Worm (Caenorhabditis elegans) whole organism, L4/young adult: ENCODE data around the gene acer-1.

ENCODE experiments used
- W03F9.2 ChIP-seq: fragments of 150-350 bp; optimal IDR thresholded peaks from 2 replicates; lab custom pipeline; 2014; ENCODE audit warnings: missing biosample characterization, missing genetic modification characterization
- dao-5 ChIP-seq: sonication (generic microtip); optimal IDR thresholded peaks from 2 replicates; lab custom pipeline; 2016; ENCODE audit warnings: missing genotype, missing genetic modification characterization, moderate library complexity, missing compliant biosample characterization
- him-1 ChIP-seq: sonication (generic microtip); optimal IDR thresholded peaks from 2 replicates; lab custom pipeline; 2016; ENCODE audit warnings: missing genotype, missing genetic modification reagents, missing genetic modification characterization, missing compliant biosample characterization

Gene acer-1

ce11 chrII:6891176-6891575 lies 976 bp upstream of the acer-1 start:
- TF ChIP-seq him-1 (tag; lab: Kevin White, UChicago) (no peak), dao-5 (no peak), W03F9.2 (tag; lab: Kevin White, UChicago) (no peak)

- TF ChIP-seq W03F9.2 (tag; lab: Kevin White, UChicago): no peak
- TF ChIP-seq him-1 (tag; lab: Kevin White, UChicago): no peak
These were observed 649 bp downstream of the acer-1 start for ce11 chrII:6889580-6889922.

- TF ChIP-seq him-1 (tag; lab: Kevin White, UChicago) (no peak), dao-5 (no peak), W03F9.2 (tag; lab: Kevin White, UChicago) (no peak)
These were observed 1.3 kb downstream of the acer-1 start for ce11 chrII:6888661-6889579.

ce11 chrII:6888211-6888610 lies 2.0 kb downstream of the acer-1 start:
- peak; percentile 11 for TF ChIP-seq him-1 (tag; lab: Kevin White, UChicago)
- TF ChIP-seq W03F9.2 (tag; lab: Kevin White, UChicago): peak; percentile 37
- TF ChIP-seq dao-5: no peak

- no peak for TF ChIP-seq W03F9.2 (tag; lab: Kevin White, UChicago)
- TF ChIP-seq him-1 (tag; lab: Kevin White, UChicago): no peak
- no peak for TF ChIP-seq dao-5
These were observed 2.7 kb downstream of the acer-1 start, which contains the start of gene pmp-2 for ce11 chrII:6887319-6888005. pmp-2 (minus strand) TSS chrII:6887805.

ce11 chrII:6884568-6884967 lies 5.6 kb downstream of the acer-1 start:
- TF ChIP-seq dao-5 (no peak), him-1 (tag; lab: Kevin White, UChicago) (no peak), W03F9.2 (tag; lab: Kevin White, UChicago) (no peak)

- TF ChIP-seq W03F9.2 (tag; lab: Kevin White, UChicago) (no peak), him-1 (tag; lab: Kevin White, UChicago) (no peak), dao-5 (no peak)
These were observed 6.5 kb downstream of the acer-1 start, which contains the start of gene pmp-1 for ce11 chrII:6883716-6884115. pmp-1 (minus strand) TSS chrII:6883754.

ce11 chrII:6882335-6882734 lies 7.9 kb downstream of the acer-1 start:
- TF ChIP-seq W03F9.2 (tag; lab: Kevin White, UChicago) (no peak), dao-5 (no peak), him-1 (tag; lab: Kevin White, UChicago) (no peak)

ce11 chrII:6880067-6880466 lies 10.1 kb downstream of the acer-1 start, which contains the start of gene C44B7.7:
C44B7.7 (minus strand) TSS chrII:6880167.
- no peak for TF ChIP-seq dao-5

- TF ChIP-seq W03F9.2 (tag; lab: Kevin White, UChicago) (no peak), dao-5 (no peak)
These were observed 12.3 kb downstream of the acer-1 start for ce11 chrII:6877881-6878280.

- TF ChIP-seq him-1 (tag; lab: Kevin White, UChicago) (no peak), dao-5 (no peak), W03F9.2 (tag; lab: Kevin White, UChicago) (no peak)
These were observed 13.2 kb downstream of the acer-1 start, which contains the start of gene slc-36.5 for ce11 chrII:6876957-6877356. slc-36.5 (minus strand) TSS chrII:6877057.

- TF ChIP-seq him-1 (tag; lab: Kevin White, UChicago): no peak
- no peak for TF ChIP-seq dao-5
- no peak for TF ChIP-seq W03F9.2 (tag; lab: Kevin White, UChicago)
These were observed 17.7 kb downstream of the acer-1 start, which contains the start of gene C44B7.5 for ce11 chrII:6872493-6872892. C44B7.5 (minus strand) TSS chrII:6872593.

ce11 chrII:6870803-6871202 lies 19.4 kb downstream of the acer-1 start, which contains the start of gene clhm-1:
clhm-1 (minus strand) TSS chrII:6871009.
- TF ChIP-seq dao-5 (no peak), W03F9.2 (tag; lab: Kevin White, UChicago) (no peak), him-1 (tag; lab: Kevin White, UChicago) (no peak)

- no peak for TF ChIP-seq W03F9.2 (tag; lab: Kevin White, UChicago)
- no peak for TF ChIP-seq dao-5
- no peak for TF ChIP-seq him-1 (tag; lab: Kevin White, UChicago)
These were observed 26.5 kb downstream of the acer-1 start, which contains the start of gene aff-1 for ce11 chrII:6863652-6864051. aff-1 (minus strand) TSS chrII:6863752.
